Worm (Caenorhabditis elegans) whole organism, L4 larva: ENCODE results near the gene aars-1.
A peak's percentile ranks its signal among the peaks of the same experiment; 100 is the strongest.

Experiments
- F37D6.2 ChIP-seq: sonication (generic microtip); optimal IDR thresholded peaks from 2 replicates; lab custom pipeline; 2016; ENCODE audit warnings: mild to moderate bottlenecking, missing genetic modification characterization, missing compliant biosample characterization
- F49E8.2 ChIP-seq: sonication (generic microtip); optimal IDR thresholded peaks from 2 replicates; lab custom pipeline; 2016; ENCODE audit warnings: missing compliant biosample characterization, mild to moderate bottlenecking, missing genetic modification characterization, borderline replicate concordance
- R02D3.7 ChIP-seq: fragments of 150-350 bp; sonication (generic microtip); optimal IDR thresholded peaks from 3 replicates; lab custom pipeline; 2014; ENCODE audit warnings: missing biosample characterization, missing genetic modification characterization
- T26A8.4 ChIP-seq: fragments of 200-800 bp; sonication (Bioruptor generic); IDR thresholded peaks from 2 replicates; pipeline ENCODE4 v1.3.6; 2022; ENCODE audit warnings: missing genetic modification characterization, missing compliant biosample characterization
- Y48G9A.11 ChIP-seq: fragments of 200-800 bp; sonication (Bioruptor generic); IDR thresholded peaks from 2 replicates; pipeline ENCODE4 v1.3.6; 2022; ENCODE audit warnings: missing genetic modification reagents, missing genetic modification characterization, missing compliant biosample characterization
- Y5F2A.4 ChIP-seq: fragments of 200-800 bp; sonication (Bioruptor generic); optimal IDR thresholded peaks from 2 replicates; lab custom pipeline; 2018; ENCODE audit warnings: mild to moderate bottlenecking, missing genetic modification characterization, missing compliant biosample characterization
- Y75B8A.6 ChIP-seq: fragments of 200-800 bp; sonication (Bioruptor generic); IDR thresholded peaks from 2 replicates; pipeline ENCODE4 v1.3.6; 2022; ENCODE audit warnings: missing genetic modification reagents, missing genetic modification characterization, missing compliant biosample characterization
- aha-1 ChIP-seq: fragments of 150-350 bp; peaks from one replicate; lab custom pipeline; 2014; ENCODE audit warnings: missing biosample characterization, missing genetic modification characterization
- attf-4 ChIP-seq: sonication (generic microtip); optimal IDR thresholded peaks from 3 replicates; lab custom pipeline; 2017; ENCODE audit warnings: missing biosample characterization, missing genetic modification characterization
- ceh-32 ChIP-seq: sonication (generic microtip); optimal IDR thresholded peaks from 2 replicates; lab custom pipeline; 2016; ENCODE audit warnings: mild to moderate bottlenecking, missing genetic modification characterization, missing compliant biosample characterization; ENCODE audit not compliant: poor library complexity
- ceh-82 ChIP-seq: sonication (generic microtip); optimal IDR thresholded peaks from 2 replicates; lab custom pipeline; 2017; ENCODE audit warnings: missing biosample characterization, missing genetic modification characterization
- ces-1 ChIP-seq: fragments of 150-350 bp; sonication (generic microtip); optimal IDR thresholded peaks from 4 replicates; lab custom pipeline; 2014; ENCODE audit warnings: missing biosample characterization, missing genetic modification reagents, missing genetic modification characterization
- ctbp-1 ChIP-seq: fragments of 200-800 bp; sonication (Bioruptor generic); IDR thresholded peaks from 2 replicates; pipeline ENCODE4 v1.3.6; 2022; ENCODE audit warnings: missing genetic modification reagents, missing genetic modification characterization, missing compliant biosample characterization
- daf-16 ChIP-seq, 3 experiments: sonication (generic microtip); optimal IDR thresholded peaks; 2 replicates each; lab custom pipeline; 2016 to 2017; ENCODE audit warnings: missing genetic modification characterization in 3 of 3, missing genetic modification reagents in 3 of 3, mild to moderate bottlenecking in 2 of 3, missing compliant biosample characterization in 2 of 3, missing biosample characterization in 1 of 3, moderate library complexity in 1 of 3
- daf-8 ChIP-seq: fragments of 200-800 bp; sonication (Bioruptor generic); IDR thresholded peaks from 2 replicates; pipeline ENCODE4 v1.3.6; 2022; ENCODE audit warnings: missing genetic modification characterization, missing compliant biosample characterization
- dmd-6 ChIP-seq: fragments of 200-800 bp; sonication (Bioruptor generic); IDR thresholded peaks from 2 replicates; pipeline ENCODE4 v1.3.6; 2022; ENCODE audit warnings: missing genetic modification reagents, missing genetic modification characterization, missing compliant biosample characterization
- dmd-9 ChIP-seq: fragments of 200-800 bp; sonication (Bioruptor generic); IDR thresholded peaks from 2 replicates; pipeline ENCODE4 v1.3.6; 2022; ENCODE audit warnings: missing genetic modification reagents, missing genetic modification characterization, missing compliant biosample characterization
- dpl-1 ChIP-seq: fragments of 150-350 bp; optimal IDR thresholded peaks from 2 replicates; lab custom pipeline; 2014; ENCODE audit warnings: missing biosample characterization, missing genetic modification reagents, missing genetic modification characterization
- dve-1 ChIP-seq: sonication (generic microtip); optimal IDR thresholded peaks from 2 replicates; lab custom pipeline; 2017; ENCODE audit warnings: antibody characterized with exemption, mild to moderate bottlenecking, missing genetic modification characterization, missing compliant biosample characterization; ENCODE audit not compliant: insufficient read depth
- egl-43 ChIP-seq: fragments of 200-800 bp; sonication (Bioruptor generic); IDR thresholded peaks from 2 replicates; pipeline ENCODE4 v1.3.6; 2022; ENCODE audit warnings: missing genetic modification reagents, missing genetic modification characterization, missing compliant biosample characterization
- gei-8 ChIP-seq: fragments of 200-800 bp; sonication (Bioruptor generic); optimal IDR thresholded peaks from 2 replicates; lab custom pipeline; 2018; ENCODE audit warnings: mild to moderate bottlenecking, missing genetic modification characterization, missing compliant biosample characterization
- hif-1 ChIP-seq, 2 experiments: sonication (generic microtip); optimal IDR thresholded peaks; 2 replicates each; lab custom pipeline; 2016 to 2017; ENCODE audit warnings: missing compliant biosample characterization in 2 of 2, missing genetic modification characterization in 2 of 2, missing genetic modification reagents in 2 of 2, missing genotype in 2 of 2, mild to moderate bottlenecking in 1 of 2
- hlh-11 ChIP-seq: fragments of 200-800 bp; sonication (Bioruptor generic); optimal IDR thresholded peaks from 2 replicates; lab custom pipeline; 2018; ENCODE audit warnings: mild to moderate bottlenecking, missing genetic modification characterization, missing compliant biosample characterization
- hmg-1.1 ChIP-seq: fragments of 200-800 bp; sonication (Bioruptor generic); IDR thresholded peaks from 2 replicates; pipeline ENCODE4 v1.3.6; 2022; ENCODE audit warnings: missing genetic modification reagents, missing genetic modification characterization, missing compliant biosample characterization
- jun-1 ChIP-seq: fragments of 150-350 bp; optimal IDR thresholded peaks from 2 replicates; lab custom pipeline; 2014; ENCODE audit warnings: missing biosample characterization, missing genetic modification reagents, missing genetic modification characterization
- lim-7 ChIP-seq: fragments of 200-800 bp; sonication (Bioruptor generic); IDR thresholded peaks from 2 replicates; pipeline ENCODE4 v1.3.6; 2022; ENCODE audit warnings: missing genetic modification characterization, missing compliant biosample characterization
- lin-1 ChIP-seq: fragments of 200-800 bp; sonication (Bioruptor generic); IDR thresholded peaks from 2 replicates; pipeline ENCODE4 v1.3.6; 2022; ENCODE audit warnings: missing genetic modification reagents, missing genetic modification characterization, missing compliant biosample characterization
- lin-13 ChIP-seq: fragments of 150-350 bp; optimal IDR thresholded peaks from 2 replicates; lab custom pipeline; 2014; ENCODE audit warnings: missing biosample characterization, missing genetic modification reagents, missing genetic modification characterization
- lsy-2 ChIP-seq, 2 experiments: fragments of 150-350 bp in 1 of 2; sonication (generic microtip) in 1 of 2; optimal IDR thresholded peaks; 2 replicates each; lab custom pipeline; 2014 to 2017; ENCODE audit warnings: missing biosample characterization in 2 of 2, missing genetic modification characterization in 2 of 2
- mep-1 ChIP-seq: fragments of 150-350 bp; sonication (generic microtip); optimal IDR thresholded peaks from 3 replicates; lab custom pipeline; 2014; ENCODE audit warnings: missing biosample characterization, missing genetic modification characterization
- mxl-3 ChIP-seq: fragments of 200-800 bp; sonication (Bioruptor generic); optimal IDR thresholded peaks from 2 replicates; lab custom pipeline; 2018; ENCODE audit warnings: mild to moderate bottlenecking, missing genetic modification characterization, missing compliant biosample characterization
- nhr-237 ChIP-seq: sonication (generic microtip); optimal IDR thresholded peaks from 2 replicates; lab custom pipeline; 2017; ENCODE audit warnings: missing biosample characterization, missing genetic modification characterization
- nhr-25 ChIP-seq: sonication (generic microtip); optimal IDR thresholded peaks from 2 replicates; lab custom pipeline; 2017; ENCODE audit warnings: missing genetic modification characterization, mild to moderate bottlenecking, missing compliant biosample characterization, antibody characterized with exemption, moderate library complexity, borderline replicate concordance; ENCODE audit not compliant: insufficient read depth
- nhr-28 ChIP-seq: fragments of 150-350 bp; optimal IDR thresholded peaks from 2 replicates; lab custom pipeline; 2014; ENCODE audit warnings: missing biosample characterization, missing genetic modification characterization
- nhr-42 ChIP-seq: fragments of 200-800 bp; sonication (Bioruptor generic); IDR thresholded peaks from 2 replicates; pipeline ENCODE4 v1.3.6; 2022; ENCODE audit warnings: missing genetic modification characterization, missing compliant biosample characterization
- nhr-48 ChIP-seq: sonication (generic microtip); optimal IDR thresholded peaks from 2 replicates; lab custom pipeline; 2016; ENCODE audit warnings: mild to moderate bottlenecking, missing genetic modification characterization, missing compliant biosample characterization
- nhr-6 ChIP-seq: fragments of 150-350 bp; optimal IDR thresholded peaks from 2 replicates; lab custom pipeline; 2014; ENCODE audit warnings: missing biosample characterization, missing genetic modification characterization
- nhr-76 ChIP-seq: fragments of 150-350 bp; optimal IDR thresholded peaks from 2 replicates; lab custom pipeline; 2014; ENCODE audit warnings: missing biosample characterization, missing genetic modification characterization
- set-16 ChIP-seq: fragments of 200-800 bp; sonication (Bioruptor generic); IDR thresholded peaks from 2 replicates; pipeline ENCODE4 v1.3.6; 2022; ENCODE audit warnings: missing genetic modification reagents, missing genetic modification characterization, missing compliant biosample characterization
- spr-3 ChIP-seq: fragments of 200-800 bp; sonication (Bioruptor generic); optimal IDR thresholded peaks from 2 replicates; lab custom pipeline; 2018; ENCODE audit warnings: mild to moderate bottlenecking, missing genetic modification characterization, missing compliant biosample characterization
- tag-97 ChIP-seq: fragments of 200-800 bp; sonication (Bioruptor generic); IDR thresholded peaks from 2 replicates; pipeline ENCODE4 v1.3.6; 2022; ENCODE audit warnings: missing genetic modification characterization, missing compliant biosample characterization
- tra-1 ChIP-seq: fragments of 200-800 bp; sonication (Bioruptor generic); IDR thresholded peaks from 2 replicates; pipeline ENCODE4 v1.3.6; 2022; ENCODE audit warnings: missing genetic modification reagents, missing genetic modification characterization, missing compliant biosample characterization
- unc-130 ChIP-seq: sonication (generic microtip); optimal IDR thresholded peaks from 2 replicates; lab custom pipeline; 2016; ENCODE audit warnings: missing genetic modification reagents, missing genetic modification characterization, missing compliant biosample characterization
- unc-62 ChIP-seq, 3 experiments: fragments of 150-350 bp in 1 of 3; sonication (generic microtip); optimal IDR thresholded peaks in 2 of 3; peaks in 1 of 3; 1 replicate in 1 of 3; 2 replicates in 2 of 3; lab custom pipeline; 2014 to 2017; ENCODE audit warnings: missing biosample characterization in 3 of 3, missing genetic modification characterization in 3 of 3, missing genetic modification reagents in 3 of 3, missing genotype in 1 of 3
- vab-7 ChIP-seq: fragments of 200-800 bp; sonication (Bioruptor generic); IDR thresholded peaks from 2 replicates; pipeline ENCODE4 v1.3.6; 2022; ENCODE audit warnings: missing genetic modification reagents, missing genetic modification characterization, missing compliant biosample characterization
- zip-11 ChIP-seq: fragments of 200-800 bp; sonication (Bioruptor generic); IDR thresholded peaks from 2 replicates; pipeline ENCODE4 v1.3.6; 2022; ENCODE audit warnings: missing genetic modification characterization, missing compliant biosample characterization
- ztf-11 ChIP-seq: fragments of 150-350 bp; optimal IDR thresholded peaks from 2 replicates; lab custom pipeline; 2014; ENCODE audit warnings: missing biosample characterization, missing genetic modification characterization

The aars-1 gene

ce11 chrII:11473525-11474181 is 9.4 kb upstream of the aars-1 start, which contains the start of the genes metl-1 and W02B12.11 (continued):
- TF ChIP-seq nhr-25 (peak; percentile 65), nhr-48 (peak; percentile 68), ztf-11 (tag; lab: Kevin White, UChicago) (no peak), hmg-1.1 (peak; percentile 87), egl-43 (peak; percentile 68), lin-1 (GFP tag; lab: Robert Waterston, UW) (peak; percentile 66), lim-7 (GFP tag; lab: Robert Waterston, UW) (peak; percentile 60; the same call in 1 of the 2 replicates), spr-3 (peak; percentile 71), mxl-3 (GFP tag; lab: Kevin White, UChicago) (peak; percentile 24), F49E8.2 (tag; lab: Kevin White, UChicago) (peak; percentile 40), jun-1 (tag; lab: Kevin White, UChicago) (peak; percentile 65), dve-1 (peak; percentile 88), Y48G9A.11 (GFP tag; lab: Robert Waterston, UW) (peak; percentile 47; the same call in 1 of the 2 replicates), zip-11 (GFP tag; lab: Robert Waterston, UW) (no peak), unc-62 (GFP tag; optimal IDR thresholded peaks at IDR 0.05 in 1 of 2; lab: Kevin White, UChicago) (peak in 1 of 2 experiments; percentile 88), unc-62 (tag; optimal IDR thresholded peaks at IDR 0.05; lab: Kevin White, UChicago) (no peak), dpl-1 (peak; percentile 82), mep-1 (tag; lab: Kevin White, UChicago) (peak; percentile 89), dmd-6 (GFP tag; lab: Robert Waterston, UW) (peak; percentile 74), ctbp-1 (GFP tag; lab: Robert Waterston, UW) (peak; percentile 73), tra-1 (GFP tag; lab: Robert Waterston, UW) (0 out of 2 replicates have a peak, but pooled peaks have one; percentile 45), F37D6.2 (tag; lab: Kevin White, UChicago) (peak; percentile 45), daf-16 (GFP tag; optimal IDR thresholded peaks at IDR 0.05; lab: Kevin White, UChicago) (peak in 1 of 2 experiments; percentile 35), daf-16 (tag; optimal IDR thresholded peaks at IDR 0.05; lab: Kevin White, UChicago) (peak; percentile 79), dmd-9 (GFP tag; lab: Robert Waterston, UW) (no peak), unc-130 (GFP tag; lab: Kevin White, UChicago) (peak; percentile 53), hlh-11 (tag; lab: Kevin White, UChicago) (peak; percentile 83), set-16 (peak; percentile 32; the same call in 1 of the 2 replicates)

ce11 chrII:11472542-11472941 is 8.2 kb upstream of the aars-1 start:
- TF ChIP-seq nhr-42 = no peak
- TF ChIP-seq nhr-28 (tag; lab: Kevin White, UChicago) = peak; percentile 91
- TF ChIP-seq ceh-82 (tag; lab: Kevin White, UChicago) = no peak
- peak; percentile 58 to 92 for TF ChIP-seq hif-1 (tag; optimal IDR thresholded peaks at IDR 0.05; lab: Kevin White, UChicago)
- peak; percentile 55 for TF ChIP-seq nhr-48
- peak in 1 of 2 experiments; percentile 56 for TF ChIP-seq lsy-2 (tag; optimal IDR thresholded peaks at IDR 0.05; lab: Kevin White, UChicago)
- TF ChIP-seq tag-97 (GFP tag; lab: Robert Waterston, UW) = no peak
- no peak for TF ChIP-seq daf-8 (GFP tag; lab: Robert Waterston, UW)
- no peak for TF ChIP-seq ceh-32 (tag; lab: Kevin White, UChicago)
- no peak for TF ChIP-seq Y5F2A.4 (GFP tag; lab: Kevin White, UChicago)
- no peak for TF ChIP-seq gei-8 (GFP tag; lab: Kevin White, UChicago)
- no peak for TF ChIP-seq lin-1 (GFP tag; lab: Robert Waterston, UW)
- TF ChIP-seq ces-1 (GFP tag; lab: Kevin White, UChicago) = no peak
- no peak for TF ChIP-seq Y75B8A.6
- TF ChIP-seq tra-1 (GFP tag; lab: Robert Waterston, UW) = no peak
- no peak for TF ChIP-seq lin-13 (GFP tag; lab: Kevin White, UChicago)
- TF ChIP-seq egl-43 = no peak
- no peak for TF ChIP-seq vab-7 (GFP tag; lab: Robert Waterston, UW)
- no peak for TF ChIP-seq T26A8.4 (GFP tag; lab: Robert Waterston, UW)
- TF ChIP-seq nhr-76 (tag; lab: Kevin White, UChicago) = no peak
- TF ChIP-seq nhr-237 (tag; lab: Kevin White, UChicago) = no peak
- TF ChIP-seq aha-1 (tag; lab: Kevin White, UChicago) = peak; percentile 99
- no peak for TF ChIP-seq nhr-6 (tag; lab: Kevin White, UChicago)
- TF ChIP-seq daf-16 (GFP tag; optimal IDR thresholded peaks at IDR 0.05; lab: Kevin White, UChicago) = no peak
- peak; percentile 37 for TF ChIP-seq daf-16 (tag; optimal IDR thresholded peaks at IDR 0.05; lab: Kevin White, UChicago)
- no peak for TF ChIP-seq nhr-25
- no peak for TF ChIP-seq R02D3.7
- TF ChIP-seq hlh-11 (tag; lab: Kevin White, UChicago) = peak; percentile 79
- TF ChIP-seq set-16 = no peak
- TF ChIP-seq attf-4 (tag; lab: Kevin White, UChicago) = no peak
